Fruit fly (Drosophila melanogaster) whole organism, adult: ENCODE results near the gene CG13306.
A peak's percentile ranks its signal among the peaks of the same experiment; 100 is the strongest.

ENCODE experiments used
- CG11617 ChIP-seq: fragments of 200-800 bp; sonication (Bioruptor generic); optimal IDR thresholded peaks from 2 replicates; lab custom pipeline; 2017; ENCODE audit warnings: mild to moderate bottlenecking, missing biosample characterization, missing genetic modification reagents, missing genetic modification characterization
- CG12768 ChIP-seq: fragments of 200-800 bp; sonication (Bioruptor generic); optimal IDR thresholded peaks from 2 replicates; lab custom pipeline; 2017; ENCODE audit warnings: missing biosample characterization, missing genetic modification characterization, mild to moderate bottlenecking, moderate library complexity, missing genetic modification reagents
- CG14711 ChIP-seq: fragments of 200-800 bp; sonication (Bioruptor generic); optimal IDR thresholded peaks from 2 replicates; lab custom pipeline; 2018; ENCODE audit warnings: missing biosample characterization, mild to moderate bottlenecking, missing genetic modification characterization, moderate library complexity
- CG1620 ChIP-seq: fragments of 200-800 bp; sonication (Bioruptor generic); optimal IDR thresholded peaks from 2 replicates; lab custom pipeline; 2016; ENCODE audit warnings: missing biosample characterization, missing genetic modification characterization
- CG33017 ChIP-seq: fragments of 200-800 bp; sonication (Bioruptor generic); optimal IDR thresholded peaks from 2 replicates; lab custom pipeline; 2018; ENCODE audit warnings: missing biosample characterization, mild to moderate bottlenecking, missing genetic modification characterization, moderate library complexity
- CG5204 ChIP-seq: fragments of 200-800 bp; sonication (Bioruptor generic); optimal IDR thresholded peaks from 2 replicates; lab custom pipeline; 2016; ENCODE audit warnings: missing biosample characterization, missing genetic modification characterization
- CG7045 ChIP-seq: fragments of 200-800 bp; sonication (Bioruptor generic); optimal IDR thresholded peaks from 2 replicates; lab custom pipeline; 2017; ENCODE audit warnings: missing biosample characterization, mild to moderate bottlenecking, missing genetic modification characterization
- CG7101 ChIP-seq: fragments of 200-800 bp; sonication (Bioruptor generic); optimal IDR thresholded peaks from 2 replicates; lab custom pipeline; 2018; ENCODE audit warnings: missing biosample characterization, mild to moderate bottlenecking, missing genetic modification characterization, moderate library complexity
- Clk ChIP-seq: fragments of 200-800 bp; sonication (Bioruptor generic); optimal IDR thresholded peaks from 2 replicates; lab custom pipeline; 2017; ENCODE audit warnings: missing biosample characterization, missing genetic modification characterization
- Crg-1 ChIP-seq: fragments of 200-800 bp; sonication (Bioruptor generic); optimal IDR thresholded peaks from 2 replicates; lab custom pipeline; 2016; ENCODE audit warnings: missing biosample characterization, missing genetic modification characterization
- Hr96 ChIP-seq: fragments of 200-800 bp; sonication (Bioruptor generic); optimal IDR thresholded peaks from 2 replicates; lab custom pipeline; 2016; ENCODE audit warnings: missing biosample characterization, missing genetic modification characterization
- Mnt ChIP-seq: fragments of 200-800 bp; sonication (Bioruptor generic); optimal IDR thresholded peaks from 2 replicates; lab custom pipeline; 2016; ENCODE audit warnings: missing biosample characterization, mild to moderate bottlenecking, missing genetic modification characterization
- bab1 ChIP-seq: fragments of 200-800 bp; sonication (Bioruptor generic); optimal IDR thresholded peaks from 3 replicates; lab custom pipeline; 2019; ENCODE audit warnings: missing biosample characterization, mild to moderate bottlenecking, missing genetic modification characterization, moderate library complexity
- cic ChIP-seq: fragments of 200-800 bp; sonication (Bioruptor generic); optimal IDR thresholded peaks from 2 replicates; lab custom pipeline; 2017; ENCODE audit warnings: missing biosample characterization, mild to moderate bottlenecking, missing genetic modification characterization, moderate library complexity
- cnc ChIP-seq, 2 experiments: fragments of >200 bp; optimal IDR thresholded peaks; 2 replicates each; lab custom pipeline; 2017
- kay ChIP-seq: fragments of 200-800 bp; sonication (Bioruptor generic); peaks from one replicate; lab custom pipeline; 2016; ENCODE audit warnings: missing biosample characterization, missing genetic modification characterization, borderline replicate concordance
- ovo ChIP-seq: fragments of 200-800 bp; sonication (Bioruptor generic); optimal IDR thresholded peaks from 2 replicates; lab custom pipeline; 2016; ENCODE audit warnings: missing biosample characterization, missing genetic modification characterization
- pad ChIP-seq: fragments of 200-800 bp; sonication (Bioruptor generic); optimal IDR thresholded peaks from 3 replicates; lab custom pipeline; 2017; ENCODE audit warnings: missing biosample characterization, missing genetic modification characterization, mild to moderate bottlenecking, moderate library complexity, missing genetic modification reagents
- tj ChIP-seq: fragments of 200-800 bp; sonication (Bioruptor generic); optimal IDR thresholded peaks from 3 replicates; lab custom pipeline; 2017; ENCODE audit warnings: missing biosample characterization, mild to moderate bottlenecking, missing genetic modification characterization, moderate library complexity
- toe ChIP-seq: fragments of 200-800 bp; sonication (Bioruptor generic); optimal IDR thresholded peaks from 2 replicates; lab custom pipeline; 2016; ENCODE audit warnings: missing biosample characterization, missing genetic modification characterization

The CG13306 gene

dm6 chr3L:8704713-8705412, 44.7 kb downstream of the CG13306 start:
- TF ChIP-seq Hr96 (GFP tag; lab: Kevin White, UChicago), result no peak
- TF ChIP-seq CG12768, result peak; percentile 21
- TF ChIP-seq tj, result no peak
- no peak for TF ChIP-seq CG7045 (GFP tag; lab: Kevin White, UChicago)
- TF ChIP-seq CG33017 (tag; lab: Kevin White, UChicago), result peak; percentile 7
- TF ChIP-seq Mnt (GFP tag; lab: Kevin White, UChicago), result peak; percentile 14
- TF ChIP-seq CG5204 (GFP tag; lab: Kevin White, UChicago), result peak; percentile 21
- TF ChIP-seq cnc (optimal IDR thresholded peaks at IDR 0.05; lab: Kevin White, UChicago), result peak; percentile 47 to 49
- TF ChIP-seq Crg-1, result no peak
- peak; percentile 82 for TF ChIP-seq kay (GFP tag; lab: Kevin White, UChicago)
- peak; percentile 60 for TF ChIP-seq cic
- peak; percentile 64 for TF ChIP-seq bab1 (GFP tag; lab: Kevin White, UChicago)
- TF ChIP-seq CG1620 (GFP tag; lab: Kevin White, UChicago), result no peak

DNA sequence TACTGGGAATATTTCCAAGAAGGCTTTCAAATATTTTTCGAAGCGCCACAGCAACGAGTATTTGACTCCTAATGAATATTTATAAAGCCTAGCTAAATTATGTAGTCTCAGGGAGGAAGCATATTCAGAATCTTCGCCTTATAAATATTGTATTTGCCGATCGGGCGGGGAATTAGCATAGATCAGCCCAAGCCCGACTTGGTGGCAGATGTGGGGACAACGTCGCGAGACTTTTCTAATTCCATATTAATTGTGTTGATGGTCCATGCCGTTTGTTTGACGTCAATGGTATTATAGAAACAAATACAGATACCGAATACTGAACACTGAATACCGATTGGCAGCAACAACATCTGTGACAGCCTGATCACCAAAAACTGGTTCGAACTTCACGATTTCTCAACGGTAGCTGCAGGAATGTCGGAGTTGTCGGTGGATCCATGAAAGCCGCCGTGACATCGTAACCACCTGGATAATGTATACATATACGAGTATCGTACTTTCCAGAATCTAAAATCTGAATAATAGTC, 45.8 kb downstream of the CG13306 start:
- TF ChIP-seq Crg-1, result no peak
- no peak for TF ChIP-seq Mnt (GFP tag; lab: Kevin White, UChicago)
- TF ChIP-seq CG11617 (GFP tag; lab: Kevin White, UChicago), result no peak
- TF ChIP-seq cnc (optimal IDR thresholded peaks at IDR 0.05; lab: Kevin White, UChicago), result no peak
- no peak for TF ChIP-seq CG14711 (tag; lab: Kevin White, UChicago)
- no peak for TF ChIP-seq cic
- no peak for TF ChIP-seq CG5204 (GFP tag; lab: Kevin White, UChicago)
- no peak for TF ChIP-seq CG33017 (tag; lab: Kevin White, UChicago)
- TF ChIP-seq kay (GFP tag; lab: Kevin White, UChicago), result no peak
- no peak for TF ChIP-seq Hr96 (GFP tag; lab: Kevin White, UChicago)

DNA sequence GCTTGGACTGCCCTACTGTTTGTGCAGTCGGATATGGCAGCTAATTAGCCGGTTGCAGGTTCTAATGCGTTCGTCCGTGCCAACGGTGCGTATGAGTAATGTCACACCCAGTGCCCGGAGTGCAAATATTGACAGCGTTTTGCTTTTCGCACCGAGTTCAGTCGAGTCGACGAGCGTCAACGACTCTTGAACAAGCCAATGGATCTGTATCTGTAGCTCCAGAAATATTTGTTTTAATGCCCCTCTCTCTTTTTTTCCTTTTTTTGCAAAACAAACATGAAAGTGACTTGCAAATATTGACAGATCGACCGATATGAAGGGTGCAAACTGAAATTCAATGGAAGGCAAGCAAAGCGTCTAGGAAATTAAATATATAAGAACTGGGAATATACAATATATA, 47.1 kb downstream of the CG13306 start:
- TF ChIP-seq CG33017 (tag; lab: Kevin White, UChicago) (peak; percentile 69), CG14711 (tag; lab: Kevin White, UChicago) (peak; percentile 67), kay (GFP tag; lab: Kevin White, UChicago) (peak; percentile 89), bab1 (GFP tag; lab: Kevin White, UChicago) (no peak), CG11617 (GFP tag; lab: Kevin White, UChicago) (peak; percentile 79), CG1620 (GFP tag; lab: Kevin White, UChicago) (peak; percentile 76), toe (peak; percentile 38), cic (peak; percentile 78), Clk (GFP tag; lab: Kevin White, UChicago) (peak; percentile 62), CG12768 (peak; percentile 80), cnc (optimal IDR thresholded peaks at IDR 0.05; lab: Kevin White, UChicago) (no peak), CG7101 (peak; percentile 88), pad (GFP tag; lab: Kevin White, UChicago) (peak; percentile 64), Hr96 (GFP tag; lab: Kevin White, UChicago) (peak; percentile 53), ovo (GFP tag; lab: Kevin White, UChicago) (peak; percentile 87), CG7045 (GFP tag; lab: Kevin White, UChicago) (peak; percentile 77), CG5204 (GFP tag; lab: Kevin White, UChicago) (peak; percentile 38), Crg-1 (peak; percentile 81), Mnt (GFP tag; lab: Kevin White, UChicago) (peak; percentile 55), tj (no peak)

DNA sequence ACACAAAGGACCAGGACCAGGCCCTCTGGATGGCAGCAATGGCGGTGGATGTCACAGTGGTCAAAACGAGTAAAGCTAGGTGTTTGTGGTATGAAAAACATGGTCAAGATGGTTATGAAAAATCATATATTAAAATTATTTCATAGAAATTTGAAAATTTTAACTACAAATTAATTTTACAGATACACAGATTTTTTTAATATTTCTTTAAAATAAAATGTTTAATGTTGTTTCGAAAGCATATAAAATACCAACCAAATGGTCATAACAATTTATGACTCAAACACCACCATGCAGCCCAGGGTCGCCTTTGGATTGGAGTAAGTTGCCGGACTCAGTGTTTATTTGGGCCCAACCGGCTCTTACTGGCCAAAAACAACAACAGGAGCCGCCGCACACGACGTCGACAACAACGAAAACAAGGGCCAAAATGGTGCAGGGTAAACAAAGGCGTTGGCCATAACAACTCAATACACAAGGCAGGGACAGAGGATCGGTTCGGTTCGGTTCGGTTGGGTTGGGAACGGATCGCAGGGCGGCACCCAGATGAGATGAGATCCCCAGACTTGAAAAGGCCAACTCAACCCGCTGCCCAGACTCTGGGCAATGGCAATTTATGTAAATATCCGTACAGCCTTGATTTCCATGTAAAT, 47.7 kb downstream of the CG13306 start:
- no peak for TF ChIP-seq CG12768
- no peak for TF ChIP-seq CG11617 (GFP tag; lab: Kevin White, UChicago)
- no peak for TF ChIP-seq Crg-1
- TF ChIP-seq Mnt (GFP tag; lab: Kevin White, UChicago), result no peak

DNA sequence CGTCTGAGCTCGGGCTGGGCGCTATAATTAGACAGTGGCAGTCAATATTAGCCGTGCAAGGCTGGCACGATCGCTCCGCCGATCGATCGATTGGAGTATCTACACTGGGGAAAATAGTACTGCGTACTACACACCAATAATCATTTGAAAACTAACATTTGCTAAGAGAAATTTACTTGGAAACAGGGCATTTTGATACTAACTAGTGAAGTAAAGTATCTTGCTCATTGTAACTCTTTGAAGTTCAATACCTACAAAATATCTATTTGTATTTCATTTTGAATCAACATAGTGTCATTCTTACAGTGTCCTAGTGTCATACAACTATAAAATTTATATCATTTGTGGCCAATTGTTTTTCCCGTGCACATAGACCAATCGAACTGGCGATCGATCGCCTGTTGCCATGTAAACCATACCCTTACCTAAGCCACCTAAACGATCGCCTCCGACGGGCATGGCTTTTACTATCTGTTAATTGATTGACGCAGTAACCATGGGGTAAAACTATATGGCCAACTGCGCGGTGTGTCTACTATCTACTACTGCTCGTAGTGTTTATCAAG, 48.8 kb downstream of the CG13306 start:
- TF ChIP-seq Hr96 (GFP tag; lab: Kevin White, UChicago) (peak; percentile 88), CG5204 (GFP tag; lab: Kevin White, UChicago) (peak; percentile 89), CG12768 (peak; percentile 78), Mnt (GFP tag; lab: Kevin White, UChicago) (peak; percentile 37), CG14711 (tag; lab: Kevin White, UChicago) (peak; percentile 49), cnc (optimal IDR thresholded peaks at IDR 0.05; lab: Kevin White, UChicago) (no peak), pad (GFP tag; lab: Kevin White, UChicago) (peak; percentile 63), CG7045 (GFP tag; lab: Kevin White, UChicago) (peak; percentile 79), ovo (GFP tag; lab: Kevin White, UChicago) (peak; percentile 51), bab1 (GFP tag; lab: Kevin White, UChicago) (no peak), Clk (GFP tag; lab: Kevin White, UChicago) (peak; percentile 34), CG7101 (peak; percentile 95), cic (no peak), toe (peak; percentile 77), CG11617 (GFP tag; lab: Kevin White, UChicago) (peak; percentile 94), tj (peak; percentile 57), CG1620 (GFP tag; lab: Kevin White, UChicago) (peak; percentile 47), CG33017 (tag; lab: Kevin White, UChicago) (peak; percentile 84), kay (GFP tag; lab: Kevin White, UChicago) (peak; percentile 90), Crg-1 (peak; percentile 4)
